Worm (Caenorhabditis elegans): ENCODE results near the gene citk-2.

The citk-2 gene

ce11 chrII:5020513-5021081 lies 21.3 kb downstream of the citk-2 start:
- TF ChIP-seq F37B4.10 (GFP tag; IDR thresholded peaks at IDR 0.05): no peak
- 0 out of 2 replicates have a peak, but pooled peaks have one; percentile 23 for TF ChIP-seq let-526 (GFP tag; IDR thresholded peaks at IDR 0.05)
- no peak for TF ChIP-seq aptf-2 (GFP tag; conservative IDR thresholded peaks at IDR 0.05)
- TF ChIP-seq ztf-26 (tag; optimal IDR thresholded peaks at IDR 0.05): no peak
- no peak for TF ChIP-seq athp-1 (tag; optimal IDR thresholded peaks at IDR 0.05)
- TF ChIP-seq nhr-80 (tag; optimal IDR thresholded peaks at IDR 0.05): peak; percentile 12

- TF ChIP-seq hlh-26 (GFP tag; conservative IDR thresholded peaks at IDR 0.05): no peak
- no peak for TF ChIP-seq akir-1 (GFP tag; optimal IDR thresholded peaks at IDR 0.05)
- no peak for TF ChIP-seq aptf-3 (GFP tag; IDR thresholded peaks at IDR 0.05)
- TF ChIP-seq tlf-1 (GFP tag; optimal IDR thresholded peaks at IDR 0.05): no peak
- TF ChIP-seq madf-3 (GFP tag; IDR thresholded peaks at IDR 0.05): no peak
- TF ChIP-seq cebp-1 (GFP tag; IDR thresholded peaks at IDR 0.05): no peak
- no peak for TF ChIP-seq cebp-1 (tag; optimal IDR thresholded peaks at IDR 0.05)
- no peak for TF ChIP-seq bed-1 (GFP tag; IDR thresholded peaks at IDR 0.05)
- no peak for TF ChIP-seq nfyb-1 (GFP tag; IDR thresholded peaks at IDR 0.05)
- TF ChIP-seq K11D2.4 (GFP tag; IDR thresholded peaks at IDR 0.05): no peak
- TF ChIP-seq rpc-1 (optimal IDR thresholded peaks at IDR 0.05): no peak
- TF ChIP-seq rpc-1 (tag; optimal IDR thresholded peaks at IDR 0.05): no peak
- TF ChIP-seq somi-1 (GFP tag; optimal IDR thresholded peaks at IDR 0.05): no peak
- TF ChIP-seq mxl-1 (tag; optimal IDR thresholded peaks at IDR 0.05): no peak
- TF ChIP-seq ceh-58 (GFP tag; IDR thresholded peaks at IDR 0.05): no peak
- TF ChIP-seq lir-1 (GFP tag; conservative IDR thresholded peaks at IDR 0.05): no peak
- TF ChIP-seq F39B2.1 (GFP tag; IDR thresholded peaks at IDR 0.05): no peak
- TF ChIP-seq lag-1 (GFP tag; IDR thresholded peaks at IDR 0.05): no peak
- TF ChIP-seq F57A8.1 (GFP tag; optimal IDR thresholded peaks at IDR 0.05): no peak
- TF ChIP-seq lsl-1 (GFP tag; optimal IDR thresholded peaks at IDR 0.05): no peak
- no peak for TF ChIP-seq zfh-2 (GFP tag; conservative IDR thresholded peaks at IDR 0.05)
- no peak for TF ChIP-seq nhr-120 (GFP tag; IDR thresholded peaks at IDR 0.05)
Observed at ce11 chrII:5021518-5021917, 22.2 kb downstream of the citk-2 start.

ce11 chrII:5022381-5022855 lies 23.1 kb downstream of the citk-2 start, which contains the start of the genes nsy-1 and F59A6.13:
nsy-1 (plus strand) TSS chrII:5022757.
F59A6.13 (plus strand) TSS chrII:5022805.
- TF ChIP-seq aptf-3 (GFP tag; IDR thresholded peaks at IDR 0.05) (no peak), nhr-80 (tag; optimal IDR thresholded peaks at IDR 0.05) (peak; percentile 59)

- TF ChIP-seq nfya-1 (tag; optimal IDR thresholded peaks at IDR 0.05; ENCODE audit: borderline replicate concordance, insufficient read depth): no peak
- TF ChIP-seq lsl-1 (GFP tag; optimal IDR thresholded peaks at IDR 0.05): no peak
- no peak for TF ChIP-seq ama-1 (optimal IDR thresholded peaks at IDR 0.05)
- TF ChIP-seq ama-1 (GFP tag; optimal IDR thresholded peaks at IDR 0.05): no peak
Observed at ce11 chrII:5027952-5028351, 28.6 kb downstream of the citk-2 start.

- TF ChIP-seq lir-1 (GFP tag; conservative IDR thresholded peaks at IDR 0.05) (no peak), mcd-1 (GFP tag; IDR thresholded peaks at IDR 0.05) (no peak), mxl-1 (tag; optimal IDR thresholded peaks at IDR 0.05) (no peak), sptf-2 (GFP tag; optimal IDR thresholded peaks at IDR 0.05) (no peak), lin-54 (GFP tag; optimal IDR thresholded peaks at IDR 0.05) (no peak), aptf-2 (GFP tag; conservative IDR thresholded peaks at IDR 0.05) (no peak), sdz-38 (tag; optimal IDR thresholded peaks at IDR 0.05) (no peak), attf-5 (GFP tag; optimal IDR thresholded peaks at IDR 0.05) (no peak), ama-1 (optimal IDR thresholded peaks at IDR 0.05) (no peak), ama-1 (GFP tag; optimal IDR thresholded peaks at IDR 0.05) (no peak), lsl-1 (GFP tag; optimal IDR thresholded peaks at IDR 0.05) (no peak), ceh-91 (GFP tag; IDR thresholded peaks at IDR 0.05) (no peak), Y79H2A.3 (GFP tag; conservative IDR thresholded peaks at IDR 0.05) (no peak), F37B4.10 (GFP tag; IDR thresholded peaks at IDR 0.05) (no peak), bed-1 (GFP tag; IDR thresholded peaks at IDR 0.05) (no peak), ceh-40 (GFP tag; IDR thresholded peaks at IDR 0.05) (no peak), zfh-2 (GFP tag; conservative IDR thresholded peaks at IDR 0.05) (no peak), atf-7 (tag; optimal IDR thresholded peaks at IDR 0.05) (no peak)
Observed at ce11 chrII:5031612-5032011, 32.3 kb downstream of the citk-2 start, which contains the start of gene wdr-83. wdr-83 (minus strand) TSS chrII:5031712.

Data from whole organism, young adult.